Worm (Caenorhabditis elegans) whole organism, L4 larva: ENCODE measurements around the gene let-99.

Source experiments
- T20F7.1 ChIP-seq: fragments of 200-800 bp; sonication (Bioruptor generic); optimal IDR thresholded peaks from 2 replicates; lab custom pipeline; 2018; ENCODE audit warnings: mild to moderate bottlenecking, missing genetic modification characterization, missing compliant biosample characterization
- T26A8.4 ChIP-seq: fragments of 200-800 bp; sonication (Bioruptor generic); IDR thresholded peaks from 2 replicates; pipeline ENCODE4 v1.3.6; 2022; ENCODE audit warnings: missing genetic modification characterization, missing compliant biosample characterization
- Y5F2A.4 ChIP-seq: fragments of 200-800 bp; sonication (Bioruptor generic); optimal IDR thresholded peaks from 2 replicates; lab custom pipeline; 2018; ENCODE audit warnings: mild to moderate bottlenecking, missing genetic modification characterization, missing compliant biosample characterization
- aha-1 ChIP-seq: fragments of 150-350 bp; peaks from one replicate; lab custom pipeline; 2014; ENCODE audit warnings: missing biosample characterization, missing genetic modification characterization
- ceh-20 ChIP-seq: fragments of 200-800 bp; sonication (Bioruptor generic); IDR thresholded peaks from 2 replicates; pipeline ENCODE4 v1.3.6; 2022; ENCODE audit warnings: missing genetic modification reagents, missing genetic modification characterization, missing compliant biosample characterization
- ceh-28 ChIP-seq: fragments of 150-350 bp; optimal IDR thresholded peaks from 2 replicates; lab custom pipeline; 2014; ENCODE audit warnings: missing biosample characterization, missing genetic modification reagents, missing genetic modification characterization
- ceh-32 ChIP-seq: sonication (generic microtip); optimal IDR thresholded peaks from 2 replicates; lab custom pipeline; 2016; ENCODE audit warnings: mild to moderate bottlenecking, missing genetic modification characterization, missing compliant biosample characterization; ENCODE audit not compliant: poor library complexity
- daf-16 ChIP-seq, 3 experiments: sonication (generic microtip); optimal IDR thresholded peaks; 2 replicates each; lab custom pipeline; 2016 to 2017; ENCODE audit warnings: missing genetic modification characterization in 3 of 3, missing genetic modification reagents in 3 of 3, mild to moderate bottlenecking in 2 of 3, missing compliant biosample characterization in 2 of 3, missing biosample characterization in 1 of 3, moderate library complexity in 1 of 3
- dmd-6 ChIP-seq: fragments of 200-800 bp; sonication (Bioruptor generic); IDR thresholded peaks from 2 replicates; pipeline ENCODE4 v1.3.6; 2022; ENCODE audit warnings: missing genetic modification reagents, missing genetic modification characterization, missing compliant biosample characterization
- dve-1 ChIP-seq: sonication (generic microtip); optimal IDR thresholded peaks from 2 replicates; lab custom pipeline; 2017; ENCODE audit warnings: antibody characterized with exemption, mild to moderate bottlenecking, missing genetic modification characterization, missing compliant biosample characterization; ENCODE audit not compliant: insufficient read depth
- gei-8 ChIP-seq: fragments of 200-800 bp; sonication (Bioruptor generic); optimal IDR thresholded peaks from 2 replicates; lab custom pipeline; 2018; ENCODE audit warnings: mild to moderate bottlenecking, missing genetic modification characterization, missing compliant biosample characterization
- hif-1 ChIP-seq, 2 experiments: sonication (generic microtip); optimal IDR thresholded peaks; 2 replicates each; lab custom pipeline; 2016 to 2017; ENCODE audit warnings: missing compliant biosample characterization in 2 of 2, missing genetic modification characterization in 2 of 2, missing genetic modification reagents in 2 of 2, missing genotype in 2 of 2, mild to moderate bottlenecking in 1 of 2
- hlh-11 ChIP-seq: fragments of 200-800 bp; sonication (Bioruptor generic); optimal IDR thresholded peaks from 2 replicates; lab custom pipeline; 2018; ENCODE audit warnings: mild to moderate bottlenecking, missing genetic modification characterization, missing compliant biosample characterization
- hlh-30 ChIP-seq: sonication (generic microtip); optimal IDR thresholded peaks from 2 replicates; lab custom pipeline; 2017; ENCODE audit warnings: antibody characterized with exemption, mild to moderate bottlenecking, missing genetic modification characterization, missing compliant biosample characterization; ENCODE audit not compliant: insufficient read depth
- hmg-1.1 ChIP-seq: fragments of 200-800 bp; sonication (Bioruptor generic); IDR thresholded peaks from 2 replicates; pipeline ENCODE4 v1.3.6; 2022; ENCODE audit warnings: missing genetic modification reagents, missing genetic modification characterization, missing compliant biosample characterization
- lin-1 ChIP-seq: fragments of 200-800 bp; sonication (Bioruptor generic); IDR thresholded peaks from 2 replicates; pipeline ENCODE4 v1.3.6; 2022; ENCODE audit warnings: missing genetic modification reagents, missing genetic modification characterization, missing compliant biosample characterization
- lin-13 ChIP-seq: fragments of 150-350 bp; optimal IDR thresholded peaks from 2 replicates; lab custom pipeline; 2014; ENCODE audit warnings: missing biosample characterization, missing genetic modification reagents, missing genetic modification characterization
- lir-3 ChIP-seq: sonication (generic microtip); optimal IDR thresholded peaks from 2 replicates; lab custom pipeline; 2016; ENCODE audit warnings: mild to moderate bottlenecking, missing genetic modification characterization, missing compliant biosample characterization
- lsy-2 ChIP-seq, 2 experiments: fragments of 150-350 bp in 1 of 2; sonication (generic microtip) in 1 of 2; optimal IDR thresholded peaks; 2 replicates each; lab custom pipeline; 2014 to 2017; ENCODE audit warnings: missing biosample characterization in 2 of 2, missing genetic modification characterization in 2 of 2
- mdl-1 ChIP-seq, 2 experiments: fragments of 150-350 bp in 1 of 2; sonication (generic microtip) in 1 of 2; optimal IDR thresholded peaks; 2 replicates each; lab custom pipeline; 2014 to 2017; ENCODE audit warnings: missing biosample characterization in 2 of 2, missing genetic modification characterization in 2 of 2
- mep-1 ChIP-seq: fragments of 150-350 bp; sonication (generic microtip); optimal IDR thresholded peaks from 3 replicates; lab custom pipeline; 2014; ENCODE audit warnings: missing biosample characterization, missing genetic modification characterization
- mes-2 ChIP-seq: sonication (generic microtip); optimal IDR thresholded peaks from 2 replicates; lab custom pipeline; 2016; ENCODE audit warnings: missing genotype, mild to moderate bottlenecking, missing genetic modification characterization, missing compliant biosample characterization; ENCODE audit not compliant: poor library complexity, severe bottlenecking
- nhr-10 ChIP-seq: fragments of 150-350 bp; optimal IDR thresholded peaks from 2 replicates; lab custom pipeline; 2014; ENCODE audit warnings: missing biosample characterization, missing genetic modification characterization
- nhr-102 ChIP-seq: sonication (generic microtip); optimal IDR thresholded peaks from 2 replicates; lab custom pipeline; 2016; ENCODE audit warnings: mild to moderate bottlenecking, missing genetic modification characterization, moderate library complexity, missing compliant biosample characterization
- nhr-111 ChIP-seq: fragments of 200-800 bp; sonication (Bioruptor generic); optimal IDR thresholded peaks from 2 replicates; lab custom pipeline; 2018; ENCODE audit warnings: mild to moderate bottlenecking, missing genetic modification characterization, missing compliant biosample characterization
- nhr-28 ChIP-seq: fragments of 150-350 bp; optimal IDR thresholded peaks from 2 replicates; lab custom pipeline; 2014; ENCODE audit warnings: missing biosample characterization, missing genetic modification characterization
- nhr-41 ChIP-seq: fragments of 200-800 bp; sonication (Bioruptor generic); IDR thresholded peaks from 2 replicates; pipeline ENCODE4 v1.3.6; 2022; ENCODE audit warnings: missing genetic modification reagents, missing genetic modification characterization, missing compliant biosample characterization
- nhr-48 ChIP-seq: sonication (generic microtip); optimal IDR thresholded peaks from 2 replicates; lab custom pipeline; 2016; ENCODE audit warnings: mild to moderate bottlenecking, missing genetic modification characterization, missing compliant biosample characterization
- nhr-6 ChIP-seq: fragments of 150-350 bp; optimal IDR thresholded peaks from 2 replicates; lab custom pipeline; 2014; ENCODE audit warnings: missing biosample characterization, missing genetic modification characterization
- nhr-77 ChIP-seq: fragments of 150-350 bp; optimal IDR thresholded peaks from 2 replicates; lab custom pipeline; 2014; ENCODE audit warnings: missing biosample characterization, missing genetic modification characterization
- pha-4 ChIP-seq, 2 experiments: fragments of 150-350 bp in 1 of 2; fragments of 200-800 bp in 1 of 2; sonication (Bioruptor generic) in 1 of 2; IDR thresholded peaks in 1 of 2; optimal IDR thresholded peaks in 1 of 2; 2 replicates each; pipeline versions ENCODE4 v1.3.6 to Lab custom; 2014 to 2022; ENCODE audit warnings: missing genetic modification characterization in 2 of 2, missing genetic modification reagents in 2 of 2, missing biosample characterization in 1 of 2, missing compliant biosample characterization in 1 of 2
- php-3 ChIP-seq: fragments of 200-800 bp; sonication (Bioruptor generic); IDR thresholded peaks from 2 replicates; pipeline ENCODE4 v1.3.6; 2022; ENCODE audit warnings: missing genetic modification reagents, missing genetic modification characterization, missing compliant biosample characterization
- pqm-1 ChIP-seq: sonication (generic microtip); optimal IDR thresholded peaks from 2 replicates; lab custom pipeline; 2017; ENCODE audit warnings: missing biosample characterization, missing genetic modification characterization
- rbr-2 ChIP-seq: sonication (generic microtip); optimal IDR thresholded peaks from 2 replicates; lab custom pipeline; 2016; ENCODE audit warnings: missing genotype, missing genetic modification characterization, missing compliant biosample characterization
- saeg-2 ChIP-seq: fragments of 200-800 bp; sonication (Bioruptor generic); IDR thresholded peaks from 2 replicates; pipeline ENCODE4 v1.3.6; 2022; ENCODE audit warnings: missing genetic modification reagents, missing genetic modification characterization, missing compliant biosample characterization
- sdz-12 ChIP-seq: fragments of 200-800 bp; sonication (Bioruptor generic); optimal IDR thresholded peaks from 2 replicates; lab custom pipeline; 2018; ENCODE audit warnings: mild to moderate bottlenecking, missing genetic modification characterization, missing compliant biosample characterization
- snpc-4 ChIP-seq: fragments of 150-350 bp; optimal IDR thresholded peaks from 2 replicates; lab custom pipeline; 2014; ENCODE audit warnings: missing biosample characterization, missing genetic modification characterization
- spr-1 ChIP-seq: sonication (generic microtip); optimal IDR thresholded peaks from 2 replicates; lab custom pipeline; 2016; ENCODE audit warnings: mild to moderate bottlenecking, missing genetic modification characterization, missing compliant biosample characterization
- tra-1 ChIP-seq: fragments of 200-800 bp; sonication (Bioruptor generic); IDR thresholded peaks from 2 replicates; pipeline ENCODE4 v1.3.6; 2022; ENCODE audit warnings: missing genetic modification reagents, missing genetic modification characterization, missing compliant biosample characterization
- unc-62 ChIP-seq, 3 experiments: fragments of 150-350 bp in 1 of 3; sonication (generic microtip); optimal IDR thresholded peaks in 2 of 3; peaks in 1 of 3; 1 replicate in 1 of 3; 2 replicates in 2 of 3; lab custom pipeline; 2014 to 2017; ENCODE audit warnings: missing biosample characterization in 3 of 3, missing genetic modification characterization in 3 of 3, missing genetic modification reagents in 3 of 3, missing genotype in 1 of 3
- zfp-2 ChIP-seq: sonication (generic microtip); optimal IDR thresholded peaks from 2 replicates; lab custom pipeline; 2016; ENCODE audit warnings: mild to moderate bottlenecking, missing genetic modification characterization, missing compliant biosample characterization
- zfp-3 ChIP-seq: fragments of 200-800 bp; sonication (Bioruptor generic); conservative IDR thresholded peaks from 2 replicates; pipeline ENCODE4 v1.3.6; 2022; ENCODE audit warnings: missing genetic modification reagents, missing genetic modification characterization, missing compliant biosample characterization
- zip-2 ChIP-seq: fragments of 150-350 bp; optimal IDR thresholded peaks from 2 replicates; lab custom pipeline; 2014; ENCODE audit warnings: missing biosample characterization, missing genetic modification characterization

let-99 gene

DNA sequence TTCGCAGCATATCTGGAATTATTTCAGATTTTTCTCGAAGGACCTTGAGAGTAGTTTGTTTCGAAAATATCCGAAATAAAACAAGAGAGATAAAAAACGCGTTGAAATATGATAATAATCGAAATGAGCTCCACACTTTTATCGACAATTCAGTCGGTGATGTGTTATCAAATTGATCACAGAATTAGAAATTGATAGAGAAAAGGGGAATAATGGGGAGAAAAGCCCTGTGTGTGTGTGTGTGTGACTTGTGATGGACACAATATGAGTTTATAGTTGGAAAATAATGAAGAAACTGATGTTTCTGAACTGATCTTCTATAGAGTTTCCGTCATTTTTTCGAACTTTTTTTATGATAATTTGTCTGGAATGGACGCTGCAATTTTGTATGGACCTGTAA, 31.5 kb downstream of the let-99 start, which contains the start of gene pgp-1 (continued):
- TF ChIP-seq hif-1 (tag; optimal IDR thresholded peaks at IDR 0.05; lab: Kevin White, UChicago) (no peak), nhr-77 (tag; lab: Kevin White, UChicago) (peak; percentile 85), rbr-2 (tag; lab: Kevin White, UChicago) (no peak), gei-8 (no peak), pha-4 (GFP tag; IDR thresholded peaks at IDR 0.05; lab: Robert Waterston, UW) (no peak), pha-4 (tag; optimal IDR thresholded peaks at IDR 0.05; lab: Kevin White, UChicago) (no peak)

ce11 chrIV:12600941-12601340, 33.3 kb downstream of the let-99 start:
- TF ChIP-seq sdz-12 (GFP tag; lab: Kevin White, UChicago) = no peak
- TF ChIP-seq nhr-48 = peak; percentile 92
- TF ChIP-seq dmd-6 = peak; percentile 99
- TF ChIP-seq nhr-6 (tag; lab: Kevin White, UChicago) = no peak
- TF ChIP-seq mep-1 (tag; lab: Kevin White, UChicago) = peak; percentile 41
- no peak for TF ChIP-seq snpc-4 (tag; lab: Kevin White, UChicago)
- TF ChIP-seq hmg-1.1 = no peak
- peak; percentile 92 for TF ChIP-seq php-3 (GFP tag; lab: Robert Waterston, UW)
- peak; percentile 38; the same call in 1 of the 2 replicates for TF ChIP-seq T26A8.4 (GFP tag; lab: Robert Waterston, UW)
- TF ChIP-seq tra-1 = peak; percentile 64; the same call in 1 of the 2 replicates
- TF ChIP-seq zip-2 = no peak
- no peak for TF ChIP-seq Y5F2A.4 (GFP tag; lab: Kevin White, UChicago)
- peak; percentile 98 for TF ChIP-seq nhr-102 (tag; lab: Kevin White, UChicago)
- TF ChIP-seq rbr-2 (tag; lab: Kevin White, UChicago) = no peak
- peak; percentile 7 for TF ChIP-seq lin-13 (GFP tag; lab: Kevin White, UChicago)
- no peak for TF ChIP-seq spr-1 (tag; lab: Kevin White, UChicago)
- peak; percentile 72 for TF ChIP-seq nhr-77 (tag; lab: Kevin White, UChicago)
- TF ChIP-seq hlh-30 (tag; lab: Kevin White, UChicago) = peak; percentile 18
- no peak for TF ChIP-seq lir-3 (tag; lab: Kevin White, UChicago)
- peak; percentile 62; the same call in 1 of the 2 replicates for TF ChIP-seq lin-1 (GFP tag; lab: Robert Waterston, UW)
- peak; percentile 48; the same call in 1 of the 2 replicates for TF ChIP-seq ceh-20 (GFP tag; lab: Robert Waterston, UW)
- TF ChIP-seq aha-1 (tag; lab: Kevin White, UChicago) = no peak
- peak in 1 of 2 experiments; percentile 38 for TF ChIP-seq lsy-2 (tag; optimal IDR thresholded peaks at IDR 0.05; lab: Kevin White, UChicago)
- TF ChIP-seq nhr-10 = peak; percentile 40
- no peak for TF ChIP-seq zfp-2 (tag; lab: Kevin White, UChicago)
- peak; percentile 91 for TF ChIP-seq hlh-11 (tag; lab: Kevin White, UChicago)
- peak in 1 of 2 experiments; percentile 7 for TF ChIP-seq mdl-1 (tag; optimal IDR thresholded peaks at IDR 0.05; lab: Kevin White, UChicago)
- TF ChIP-seq nhr-28 = peak; percentile 91
- peak; percentile 30; the same call in 1 of the 2 replicates for TF ChIP-seq pha-4 (GFP tag; IDR thresholded peaks at IDR 0.05; lab: Robert Waterston, UW)
- no peak for TF ChIP-seq pha-4 (tag; optimal IDR thresholded peaks at IDR 0.05; lab: Kevin White, UChicago)
- peak; percentile 89 for TF ChIP-seq dve-1 (tag; lab: Kevin White, UChicago)
- no peak for TF ChIP-seq ceh-32 (tag; lab: Kevin White, UChicago)
- peak in 1 of 2 experiments; percentile 71 for TF ChIP-seq daf-16 (GFP tag; optimal IDR thresholded peaks at IDR 0.05; lab: Kevin White, UChicago)
- TF ChIP-seq daf-16 (tag; optimal IDR thresholded peaks at IDR 0.05; lab: Kevin White, UChicago) = peak; percentile 97
- TF ChIP-seq T20F7.1 (GFP tag; lab: Kevin White, UChicago) = peak; percentile 53
- TF ChIP-seq ceh-28 (tag; lab: Kevin White, UChicago) = no peak
- peak in 1 of 2 experiments; percentile 32 for TF ChIP-seq unc-62 (GFP tag; optimal IDR thresholded peaks at IDR 0.05 in 1 of 2; lab: Kevin White, UChicago)
- TF ChIP-seq unc-62 (tag; optimal IDR thresholded peaks at IDR 0.05; lab: Kevin White, UChicago) = no peak
- TF ChIP-seq nhr-111 (GFP tag; lab: Kevin White, UChicago) = no peak
- TF ChIP-seq mes-2 (tag; lab: Kevin White, UChicago) = peak; percentile 12
- no peak for TF ChIP-seq zfp-3
- TF ChIP-seq pqm-1 = peak; percentile 95
- TF ChIP-seq saeg-2 (GFP tag; lab: Robert Waterston, UW) = peak; percentile 69; the same call in 1 of the 2 replicates
- 0 out of 2 replicates have a peak, but pooled peaks have one; percentile 26 for TF ChIP-seq nhr-41 (GFP tag; lab: Robert Waterston, UW)
- TF ChIP-seq, all 104 proteins: peak for 26
